Worm (Caenorhabditis elegans) whole organism, early embryonic: ENCODE measurements around the gene srh-79.

ENCODE experiments used
- B0310.2 ChIP-seq: sonication (generic microtip); optimal IDR thresholded peaks from 2 replicates; lab custom pipeline; 2016; ENCODE audit warnings: mild to moderate bottlenecking, missing genetic modification characterization, missing compliant biosample characterization
- F13C5.2 ChIP-seq: sonication (generic microtip); optimal IDR thresholded peaks from 2 replicates; lab custom pipeline; 2017; ENCODE audit warnings: mild to moderate bottlenecking, missing genetic modification characterization, inconsistent platforms, missing compliant biosample characterization
- aly-1 ChIP-seq: sonication (generic microtip); optimal IDR thresholded peaks from 2 replicates; lab custom pipeline; 2016; ENCODE audit warnings: missing genetic modification characterization, missing compliant biosample characterization
- ama-1 ChIP-seq: fragments of 150-350 bp; optimal IDR thresholded peaks from 2 replicates; lab custom pipeline; 2014
- ceh-13 ChIP-seq: fragments of 200-800 bp; sonication (Bioruptor generic); optimal IDR thresholded peaks from 2 replicates; lab custom pipeline; 2018; ENCODE audit warnings: mild to moderate bottlenecking, missing genetic modification characterization, missing compliant biosample characterization
- ceh-36 ChIP-seq: sonication (generic microtip); optimal IDR thresholded peaks from 2 replicates; lab custom pipeline; 2016; ENCODE audit warnings: missing genetic modification characterization, inconsistent platforms, missing compliant biosample characterization
- ets-7 ChIP-seq: sonication (generic microtip); optimal IDR thresholded peaks from 2 replicates; lab custom pipeline; 2016; ENCODE audit warnings: missing genotype, missing genetic modification characterization, missing compliant biosample characterization
- flt-1 ChIP-seq: fragments of 200-800 bp; sonication (Bioruptor generic); IDR thresholded peaks from 2 replicates; pipeline ENCODE4 v1.3.6; 2022; ENCODE audit warnings: missing genetic modification characterization, missing compliant biosample characterization
- hmbx-1 ChIP-seq: sonication (generic microtip); optimal IDR thresholded peaks from 2 replicates; lab custom pipeline; 2016; ENCODE audit warnings: mild to moderate bottlenecking, missing genetic modification characterization, missing compliant biosample characterization
- hmg-4 ChIP-seq: fragments of 200-800 bp; sonication (Bioruptor generic); optimal IDR thresholded peaks from 2 replicates; lab custom pipeline; 2018; ENCODE audit warnings: mild to moderate bottlenecking, missing genetic modification characterization, missing compliant biosample characterization
- hnd-1 ChIP-seq: sonication (generic microtip); optimal IDR thresholded peaks from 2 replicates; lab custom pipeline; 2016; ENCODE audit warnings: missing genetic modification characterization, missing compliant biosample characterization
- pes-1 ChIP-seq: fragments of 200-800 bp; sonication (Bioruptor generic); IDR thresholded peaks from 2 replicates; pipeline ENCODE4 v1.3.6; 2022; ENCODE audit warnings: missing genetic modification reagents, missing genetic modification characterization, missing compliant biosample characterization
- scrt-1 ChIP-seq: fragments of 200-800 bp; sonication (Bioruptor generic); IDR thresholded peaks from 2 replicates; pipeline ENCODE4 v1.3.6; 2022; ENCODE audit warnings: missing genetic modification characterization, missing compliant biosample characterization
- sea-1 ChIP-seq: fragments of 200-800 bp; sonication (Bioruptor generic); conservative IDR thresholded peaks from 2 replicates; pipeline ENCODE4 v1.3.6; 2022; ENCODE audit warnings: missing genetic modification characterization, missing compliant biosample characterization
- tbx-11 ChIP-seq: fragments of 200-800 bp; sonication (Bioruptor generic); IDR thresholded peaks from 2 replicates; pipeline ENCODE4 v1.3.6; 2022; ENCODE audit warnings: missing genetic modification characterization, missing compliant biosample characterization
- tbx-37 ChIP-seq: fragments of 200-800 bp; sonication (Bioruptor generic); conservative IDR thresholded peaks from 2 replicates; pipeline ENCODE4 v1.3.6; 2022; ENCODE audit warnings: missing genetic modification reagents, missing genetic modification characterization, missing compliant biosample characterization
- tra-4 ChIP-seq: sonication (generic microtip); optimal IDR thresholded peaks from 2 replicates; lab custom pipeline; 2017; ENCODE audit warnings: missing genetic modification characterization, missing compliant biosample characterization

srh-79 gene

DNA sequence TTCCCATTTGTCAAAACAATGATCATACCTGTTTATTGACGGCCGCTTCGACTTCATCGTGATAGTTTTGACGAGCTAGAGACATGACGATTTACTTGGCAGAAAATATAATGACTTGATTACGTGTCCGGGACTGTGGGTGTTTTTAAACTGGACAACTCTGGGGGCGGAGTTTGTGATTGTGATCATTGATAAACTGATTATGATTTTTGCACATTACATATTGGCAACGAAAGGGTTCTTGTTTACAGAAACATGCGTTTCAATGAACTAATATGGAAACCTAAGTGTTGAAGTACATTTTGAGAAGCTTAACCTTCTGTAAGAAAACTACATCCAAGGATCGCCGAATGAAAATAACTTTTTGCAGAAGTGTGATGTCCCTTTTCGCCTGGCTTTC lies 49.9 kb downstream of the srh-79 start, which contains the start of gene ftn-1:
Gene ftn-1, minus strand, starts transcription at position 101 of the 400 bp plus-strand sequence.
- no peak for TF ChIP-seq tbx-37 (GFP tag; lab: Robert Waterston, UW)
- TF ChIP-seq aly-1 (tag; lab: Kevin White, UChicago), result no peak
- TF ChIP-seq ama-1 (lab: Kevin White, UChicago), result no peak
- no peak for TF ChIP-seq hmg-4 (GFP tag; lab: Kevin White, UChicago)
- TF ChIP-seq ceh-36, result no peak
- TF ChIP-seq ceh-13 (GFP tag; lab: Kevin White, UChicago), result no peak
- TF ChIP-seq pes-1 (GFP tag; lab: Robert Waterston, UW), result no peak
- no peak for TF ChIP-seq tbx-11 (GFP tag; lab: Robert Waterston, UW)

DNA sequence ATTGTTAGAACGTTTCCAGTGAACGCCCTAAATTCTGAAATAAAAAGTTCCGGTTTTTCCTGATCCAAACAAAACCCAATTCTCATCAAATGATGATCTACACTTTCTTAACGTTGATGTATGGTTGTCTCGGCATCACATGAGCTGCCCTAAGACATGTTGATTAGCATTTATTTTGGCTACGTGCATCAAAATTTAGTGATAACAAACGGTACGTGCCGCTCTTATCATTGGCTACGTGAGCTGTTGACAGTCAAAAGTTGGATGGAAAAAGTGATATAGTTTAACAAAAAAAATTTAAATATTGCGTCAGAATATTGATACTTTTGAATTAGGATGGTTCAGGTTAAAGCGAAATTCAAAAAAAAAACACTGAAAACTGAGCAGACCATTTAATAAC lies 50.5 kb downstream of the srh-79 start:
- TF ChIP-seq hmg-4 (GFP tag; lab: Kevin White, UChicago), result no peak
- TF ChIP-seq tra-4 (tag; lab: Kevin White, UChicago), result no peak
- no peak for TF ChIP-seq ama-1 (lab: Kevin White, UChicago)
- TF ChIP-seq F13C5.2 (tag; lab: Kevin White, UChicago), result no peak
- no peak for TF ChIP-seq scrt-1
- TF ChIP-seq sea-1 (GFP tag; lab: Robert Waterston, UW), result no peak
- TF ChIP-seq B0310.2 (tag; lab: Kevin White, UChicago), result no peak
- TF ChIP-seq ceh-13 (GFP tag; lab: Kevin White, UChicago), result no peak
- TF ChIP-seq aly-1 (tag; lab: Kevin White, UChicago), result no peak
- TF ChIP-seq tbx-11 (GFP tag; lab: Robert Waterston, UW), result no peak
- TF ChIP-seq ceh-36, result no peak
- TF ChIP-seq hmbx-1 (tag; lab: Kevin White, UChicago), result no peak
- no peak for TF ChIP-seq ets-7 (tag; lab: Kevin White, UChicago)
- TF ChIP-seq tbx-37 (GFP tag; lab: Robert Waterston, UW), result no peak
- no peak for TF ChIP-seq hnd-1 (tag; lab: Kevin White, UChicago)
- TF ChIP-seq pes-1 (GFP tag; lab: Robert Waterston, UW), result no peak
- no peak for TF ChIP-seq flt-1 (GFP tag; lab: Robert Waterston, UW)

DNA sequence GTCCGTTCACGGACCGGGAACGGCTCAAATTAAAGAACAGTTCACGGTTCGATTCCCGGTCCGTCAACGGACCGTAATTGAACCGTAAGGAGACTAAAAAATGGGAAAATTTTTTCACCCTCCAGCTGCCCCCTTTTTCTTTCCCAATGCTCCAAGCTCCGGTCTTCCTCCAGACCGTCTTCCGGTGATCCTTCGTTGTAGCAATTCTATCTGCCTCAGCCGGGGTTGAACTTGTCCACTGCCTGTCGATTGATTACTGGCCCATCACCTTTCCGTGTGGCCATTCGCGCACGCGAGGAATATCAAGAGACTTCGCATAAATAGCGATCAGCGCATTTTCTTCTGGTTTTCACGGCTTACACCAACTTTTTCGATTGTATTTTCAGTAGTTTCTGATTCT lies 51.0 kb downstream of the srh-79 start:
- TF ChIP-seq pes-1 (GFP tag; lab: Robert Waterston, UW) (peak; percentile 76), flt-1 (GFP tag; lab: Robert Waterston, UW) (peak; percentile 56; the same call in 1 of the 2 replicates), scrt-1 (peak; percentile 70; the same call in 1 of the 2 replicates), tbx-11 (GFP tag; lab: Robert Waterston, UW) (peak; percentile 70)
